Fruit fly (Drosophila melanogaster) ovary, adult (tissue): ENCODE data around the gene CG46312.

Experiments used
- CG17801 ChIP-seq: fragments of 200-800 bp; optimal IDR thresholded peaks from 2 replicates; lab custom pipeline; 2019; ENCODE audit warnings: missing biosample characterization, mild to moderate bottlenecking, missing genetic modification characterization, moderate library complexity; ENCODE audit not compliant: partially characterized antibody

The CG46312 gene

DNA sequence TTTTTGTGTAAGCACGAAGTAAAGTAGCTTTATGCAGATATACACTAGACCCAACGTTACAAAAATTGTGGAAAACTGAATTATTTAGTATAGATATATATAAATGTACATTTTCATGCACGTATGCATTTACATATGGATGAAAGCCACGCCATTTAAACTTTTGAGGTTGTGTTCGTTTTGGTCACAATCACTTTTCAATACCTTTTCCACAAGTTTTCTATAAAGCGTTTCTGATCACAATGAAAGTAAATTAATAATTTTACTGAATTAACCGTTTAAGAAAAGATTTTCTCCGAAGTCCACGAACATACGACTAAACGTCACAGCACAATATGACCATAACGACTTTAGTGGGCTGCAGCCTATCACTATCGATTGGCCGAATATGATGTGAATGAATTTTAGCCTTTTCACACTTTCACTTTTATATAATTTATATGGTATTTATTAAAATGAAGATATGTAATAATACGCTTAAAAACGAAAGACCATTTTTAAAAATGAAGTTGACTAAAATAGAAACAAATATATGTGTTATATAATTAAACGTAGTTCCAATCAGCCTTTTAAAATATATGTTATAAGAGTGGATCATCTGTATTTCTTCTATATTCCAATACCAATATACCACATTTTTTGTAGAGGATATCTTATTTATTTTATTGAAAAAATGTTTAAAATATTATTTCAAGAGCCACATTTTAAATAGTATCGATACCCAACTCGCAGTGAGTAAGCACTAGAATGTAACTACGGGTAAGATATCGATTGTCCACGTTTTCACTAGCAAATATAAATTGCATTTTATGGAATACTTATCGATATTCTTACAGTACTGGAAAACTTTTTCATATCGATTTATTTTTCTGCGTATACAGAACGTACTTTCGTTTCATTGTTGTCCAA, at the start of gene CG46312, which contains the start of the genes eIF5 and exd:
TSS of gene CG46312 (minus strand) at position 357 of the 909 bp plus-strand sequence.
TSS of gene eIF5 (minus strand) at position 357 of the 909 bp plus-strand sequence.
TSS of gene exd (plus strand) at position 851 of the 909 bp plus-strand sequence.
- TF ChIP-seq CG17801, result peak; percentile 35

DNA sequence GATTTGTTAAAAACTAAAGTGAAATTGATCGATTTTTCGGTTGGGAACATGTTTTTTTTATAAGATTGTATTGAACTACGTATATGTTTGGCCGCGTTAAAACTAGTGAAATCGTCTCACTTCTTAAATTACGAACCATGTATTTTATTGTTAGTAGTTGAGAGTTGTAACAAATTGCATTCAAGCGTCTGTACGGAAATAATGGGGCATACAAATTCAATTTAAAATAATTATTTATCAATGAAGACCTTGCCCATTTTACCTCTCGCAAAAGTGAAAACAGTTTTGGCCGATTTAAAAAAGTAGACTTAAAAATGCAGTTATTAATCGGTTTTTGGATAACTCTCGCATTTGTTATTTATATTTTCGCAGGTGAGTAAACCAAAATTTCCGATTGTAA, 17.0 kb upstream of the CG46312 start, which contains the start of gene Muc14A:
TSS of gene Muc14A (plus strand) at position 301 of the 400 bp plus-strand sequence.
- TF ChIP-seq CG17801, result no peak

DNA sequence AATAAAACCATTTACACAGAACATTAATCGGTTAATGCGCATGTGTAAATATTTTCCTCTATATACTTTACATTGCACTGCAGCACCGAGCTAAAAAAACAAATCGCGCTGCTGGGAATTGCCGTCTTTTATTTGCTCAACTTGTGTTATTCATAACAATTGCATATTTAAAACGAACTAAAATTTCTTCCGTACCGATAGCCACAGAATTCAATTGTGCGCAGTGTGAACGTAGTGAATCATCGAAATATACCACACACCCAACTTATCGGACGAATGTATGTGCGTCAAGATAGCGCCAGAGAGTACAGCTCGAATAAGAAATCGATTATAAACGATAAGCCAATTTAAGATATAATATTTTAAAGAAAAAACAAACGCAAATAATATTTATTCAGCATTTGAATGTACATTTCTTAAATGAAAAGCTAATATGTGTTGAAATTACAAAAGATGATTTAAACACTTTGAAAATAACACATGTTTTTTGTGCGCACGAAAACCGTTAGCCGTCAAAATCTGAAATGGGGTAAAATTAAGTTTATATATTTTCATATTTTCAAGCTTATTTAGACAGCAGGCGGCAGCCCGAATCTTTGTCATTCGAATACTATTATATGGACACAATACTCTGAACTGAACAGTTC, 13.9 kb upstream of the CG46312 start, which contains the start of the genes vap and CG12698:
TSS of gene vap (minus strand) at position 262 of the 647 bp plus-strand sequence.
TSS of gene CG12698 (plus strand) at position 597 of the 647 bp plus-strand sequence.
- TF ChIP-seq CG17801, result no peak

DNA sequence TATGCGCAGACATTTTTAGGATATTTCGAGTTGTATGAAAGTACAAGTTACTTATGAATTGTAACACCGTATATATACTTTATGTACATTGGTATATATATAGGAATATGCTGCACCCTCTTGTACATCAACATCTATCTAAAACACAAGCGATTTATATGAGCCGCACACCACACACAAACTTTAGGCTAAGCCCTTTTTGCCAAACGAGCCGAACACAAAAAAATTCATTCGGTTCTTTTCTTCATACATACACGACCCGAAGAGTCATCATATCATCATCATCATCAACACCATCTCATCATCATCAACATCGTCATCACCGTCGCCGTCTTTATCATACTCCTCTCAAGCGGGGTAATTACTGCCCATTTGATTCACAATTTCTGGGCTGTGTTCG, 13.3 kb upstream of the CG46312 start:
- TF ChIP-seq CG17801, result no peak

DNA sequence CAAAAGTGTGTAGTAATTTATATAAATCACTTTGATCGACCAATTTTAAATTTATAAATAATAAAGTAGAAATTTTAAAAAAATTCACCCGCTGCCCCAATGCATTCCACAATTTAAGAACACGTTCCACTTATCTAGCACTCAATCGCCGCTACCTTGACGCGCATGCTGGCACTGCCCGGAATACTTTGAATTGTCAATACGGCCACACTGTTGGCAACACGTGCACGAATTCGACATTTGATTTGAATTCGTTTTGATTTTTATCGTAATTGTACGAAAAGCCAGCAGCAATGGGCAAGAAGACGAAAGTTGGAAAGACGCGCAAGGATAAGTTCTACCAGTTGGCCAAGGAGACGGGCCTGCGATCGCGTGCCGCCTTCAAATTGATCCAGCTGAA, 5.1 kb upstream of the CG46312 start, which contains the start of gene CG8939:
TSS of gene CG8939 (plus strand) at position 186 of the 400 bp plus-strand sequence.
- no peak for TF ChIP-seq CG17801

DNA sequence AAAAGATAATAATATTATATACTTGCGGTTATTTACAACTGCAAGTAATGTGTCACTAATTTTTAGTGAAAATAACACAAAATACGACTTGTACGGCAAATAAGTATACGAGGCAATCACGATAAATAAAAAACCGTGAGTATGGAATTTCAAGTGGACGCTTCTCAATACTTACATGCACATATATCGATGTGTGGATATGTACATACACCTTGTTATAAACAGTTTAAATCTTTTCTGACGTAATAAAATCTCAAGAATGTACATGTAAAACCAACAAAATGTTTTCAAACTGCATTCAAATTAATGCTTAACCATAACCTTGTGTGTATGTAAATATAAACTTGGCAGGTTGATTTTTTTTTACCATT, 738 bp upstream of the CG46312 start:
- TF ChIP-seq CG17801, result no peak

DNA sequence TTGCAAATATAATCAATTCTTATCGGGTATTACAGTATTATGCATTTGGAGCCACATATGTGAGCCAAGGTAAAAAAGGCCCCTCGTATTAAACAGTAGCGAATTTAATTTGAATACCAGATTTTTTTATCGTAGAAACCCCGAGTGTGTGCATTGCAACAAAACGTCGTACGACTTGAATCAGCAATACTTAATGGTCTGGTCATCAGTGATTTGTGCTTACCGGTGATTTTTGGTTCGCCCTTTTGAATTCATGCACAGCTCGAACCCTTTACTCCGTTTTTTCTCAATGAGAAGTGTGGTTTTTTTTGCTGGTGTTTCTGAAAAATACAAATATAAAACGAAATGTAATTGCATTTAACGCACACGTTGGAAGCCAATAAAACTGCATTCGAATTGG, 2.1 kb downstream of the CG46312 start:
- no peak for TF ChIP-seq CG17801

DNA sequence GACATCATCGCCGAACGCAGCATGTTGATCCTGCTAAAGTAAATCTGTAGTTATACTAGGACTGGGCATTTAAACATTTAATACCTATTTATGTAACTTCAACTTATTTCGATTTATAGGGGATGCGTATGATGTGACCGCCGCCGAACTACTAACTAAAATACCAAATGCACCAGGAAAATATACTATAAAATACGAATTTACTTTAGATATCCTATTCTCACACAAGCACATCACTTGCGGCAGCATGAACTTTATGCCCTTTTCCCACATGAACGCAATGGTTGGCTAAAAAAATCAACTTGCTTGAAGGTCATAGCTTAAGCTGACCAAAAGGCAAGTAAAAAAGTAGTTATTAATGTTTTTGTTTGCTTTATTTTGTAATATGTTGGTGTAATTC, 5.1 kb downstream of the CG46312 start, which contains the start of gene ND-20:
TSS of gene ND-20 (minus strand) at position 155 of the 400 bp plus-strand sequence.
- TF ChIP-seq CG17801, result no peak

DNA sequence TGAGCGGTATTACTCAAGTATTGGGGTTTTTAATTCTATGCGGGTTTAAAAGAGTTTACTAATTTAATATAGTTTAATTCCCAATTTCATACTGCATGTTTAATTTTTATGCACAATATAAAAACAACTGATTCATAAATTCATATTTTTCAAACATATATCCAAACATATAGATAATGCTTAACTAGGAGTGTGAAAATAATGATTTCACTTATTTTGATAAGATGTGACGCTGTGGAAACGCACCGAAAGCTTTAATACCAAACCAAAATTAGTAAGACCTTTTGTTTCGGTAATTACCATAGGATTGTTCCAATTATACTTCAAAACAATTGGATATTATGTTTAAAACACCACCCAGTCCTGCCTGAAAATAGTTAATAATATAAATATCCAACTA, 8.3 kb downstream of the CG46312 start, which contains the start of gene Slc25A46a:
TSS of gene Slc25A46a (plus strand) at position 272 of the 400 bp plus-strand sequence.
- TF ChIP-seq CG17801, result no peak

DNA sequence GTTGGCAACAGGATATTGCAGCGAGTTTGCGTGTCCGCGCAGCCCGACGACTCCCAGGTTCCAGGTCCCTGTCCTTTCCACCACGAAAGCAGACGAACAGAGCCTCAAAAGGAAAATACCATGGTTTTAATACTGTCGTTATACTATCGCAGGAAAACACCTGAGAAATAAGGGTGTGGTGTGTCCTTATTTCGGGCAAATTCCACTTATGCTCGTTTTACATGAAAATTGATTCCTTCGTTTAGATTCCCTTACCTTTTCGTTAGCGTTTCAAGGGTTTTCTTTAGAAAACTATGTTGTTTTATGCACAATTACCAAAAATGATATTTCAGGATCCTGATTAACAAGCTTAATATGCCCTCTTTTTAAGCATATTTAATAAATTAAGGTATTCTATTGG, 8.9 kb downstream of the CG46312 start, which contains the start of gene Cep164:
TSS of gene Cep164 (minus strand) at position 101 of the 400 bp plus-strand sequence.
- TF ChIP-seq CG17801, result no peak

DNA sequence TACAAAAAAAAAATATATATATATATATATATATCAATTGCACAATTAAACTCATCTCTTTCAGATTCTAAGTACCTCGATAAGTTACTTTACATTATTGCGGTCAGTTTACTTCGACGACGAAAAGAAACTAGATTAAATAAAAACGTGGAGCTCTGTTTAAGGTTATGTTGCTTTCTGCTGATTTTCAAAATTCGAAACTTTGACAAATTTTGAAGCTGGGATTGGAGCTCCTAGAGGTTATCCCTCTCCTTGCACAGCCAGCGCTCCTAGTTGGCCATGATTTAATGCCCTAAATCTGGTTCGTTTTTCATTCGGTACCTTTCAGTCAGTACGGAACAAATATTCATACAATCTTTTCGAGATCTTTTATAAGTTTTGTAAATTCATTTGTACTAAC, 15.2 kb downstream of the CG46312 start, which contains the start of gene CG42766:
TSS of gene CG42766 (plus strand) at position 301 of the 400 bp plus-strand sequence.
- TF ChIP-seq CG17801, result no peak

DNA sequence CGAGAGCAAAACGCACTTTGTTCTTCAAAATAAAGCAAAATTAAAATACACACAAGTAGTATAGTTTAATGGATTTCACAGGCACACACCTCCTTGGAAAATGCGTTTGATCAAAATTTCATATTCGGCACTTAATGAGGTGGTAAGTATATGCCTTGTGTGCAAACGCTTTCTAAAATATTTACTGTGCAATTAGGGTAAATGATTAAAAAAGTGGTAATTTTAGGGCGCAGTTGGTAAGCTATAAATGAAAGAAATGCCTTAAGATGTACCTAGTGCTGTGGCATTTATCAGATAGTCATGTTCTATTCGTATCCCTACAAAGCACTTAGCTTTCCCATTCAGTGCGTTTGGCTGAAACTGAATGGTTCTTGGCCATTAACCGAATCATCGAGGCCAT, 17.6 kb downstream of the CG46312 start, which contains the start of gene Or13a:
TSS of gene Or13a (plus strand) at position 301 of the 400 bp plus-strand sequence.
- no peak for TF ChIP-seq CG17801

DNA sequence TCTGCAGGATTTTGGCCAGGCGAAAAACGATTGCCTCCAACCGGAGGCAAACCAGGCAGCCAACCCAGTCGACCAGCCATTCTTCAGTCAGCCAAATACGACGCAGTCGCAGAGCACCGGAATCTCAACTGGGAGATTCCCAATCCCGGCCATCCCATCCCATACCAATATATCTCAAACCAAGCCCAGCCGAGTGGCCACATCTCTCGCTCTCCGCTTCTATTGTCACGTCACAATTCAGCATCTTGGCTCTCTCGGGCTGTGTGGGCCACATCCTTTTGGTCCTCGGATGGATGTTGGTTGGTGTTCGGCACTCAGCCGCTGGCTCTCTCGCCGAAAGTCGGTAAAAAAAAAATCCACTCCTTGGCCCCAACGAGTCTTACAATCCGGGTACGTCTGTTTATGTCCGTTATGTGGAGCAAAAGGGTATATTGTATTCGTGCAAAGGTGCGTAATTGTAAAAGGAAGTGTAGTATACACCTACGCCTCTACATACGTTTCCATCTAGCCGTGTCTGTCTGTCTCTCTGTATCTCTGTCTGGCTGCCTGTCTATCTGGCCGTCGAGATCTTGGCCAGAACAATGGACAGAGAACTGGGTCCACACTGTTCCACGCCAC, 18.5 kb downstream of the CG46312 start, which contains the start of gene mmd:
TSS of gene mmd (minus strand) at position 3 of the 618 bp plus-strand sequence.
- TF ChIP-seq CG17801, result no peak

DNA sequence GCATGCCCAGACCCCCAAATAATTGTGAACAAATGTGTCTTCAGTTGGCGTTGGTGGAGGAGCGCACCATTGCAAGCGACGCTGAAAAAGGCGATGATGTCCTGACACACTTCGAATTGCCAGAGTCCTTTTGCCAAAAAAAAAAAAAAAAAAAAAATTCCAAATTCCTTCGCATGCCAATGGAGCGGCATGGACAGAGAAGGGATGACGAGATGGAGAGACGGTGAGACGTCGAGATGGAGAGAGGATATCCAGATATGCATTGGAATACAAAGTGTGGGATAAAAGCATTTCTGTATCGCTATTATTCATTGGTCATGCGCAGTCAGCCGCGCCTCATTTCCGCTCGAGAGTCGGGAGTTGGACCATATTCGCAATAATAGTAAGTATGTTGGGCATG, 20.2 kb downstream of the CG46312 start:
- TF ChIP-seq CG17801, result no peak

DNA sequence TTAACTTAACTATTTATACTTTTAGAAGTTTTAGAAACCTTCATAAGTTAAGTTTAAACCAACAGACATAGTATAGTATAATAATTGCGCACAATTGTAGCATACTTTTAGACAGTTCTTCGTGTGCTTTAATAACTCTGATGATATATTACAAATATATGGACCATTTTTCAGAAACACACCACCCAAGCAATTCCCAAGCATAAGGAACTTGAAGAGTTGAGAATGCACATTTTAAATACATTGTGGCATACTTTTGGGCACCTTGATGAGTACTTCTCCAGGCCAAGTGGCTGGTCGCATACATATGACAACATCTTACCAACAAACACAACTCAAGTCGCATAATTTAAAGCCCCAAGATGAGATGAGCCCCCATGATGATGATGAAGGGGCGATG, 22.2 kb downstream of the CG46312 start:
- no peak for TF ChIP-seq CG17801

DNA sequence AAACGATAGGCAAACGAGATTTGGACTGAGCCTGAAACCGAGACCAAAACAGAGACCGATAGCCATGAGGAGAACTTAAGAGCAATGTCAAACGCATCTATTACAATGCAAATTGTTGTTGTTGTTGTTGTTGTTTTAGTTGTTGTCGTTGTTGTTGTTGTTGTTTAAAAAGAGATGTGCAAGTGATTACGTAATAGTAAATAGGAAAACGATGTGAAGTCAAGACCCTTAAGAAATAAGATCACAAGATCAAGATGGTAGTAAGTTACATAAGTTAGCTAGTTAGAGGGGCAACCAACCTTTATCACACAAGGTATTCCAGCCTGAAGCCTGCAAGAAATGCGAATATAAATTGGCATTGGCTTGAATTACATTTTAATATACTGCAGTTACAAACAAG, 41.7 kb downstream of the CG46312 start:
- TF ChIP-seq CG17801, result no peak
